Worm (Caenorhabditis elegans) whole organism, early embryonic: ENCODE measurements around the gene Y49E10.18.

Experiments used
- B0310.2 ChIP-seq: sonication (generic microtip); optimal IDR thresholded peaks from 2 replicates; lab custom pipeline; 2016; ENCODE audit warnings: mild to moderate bottlenecking, missing genetic modification characterization, missing compliant biosample characterization
- F13C5.2 ChIP-seq: sonication (generic microtip); optimal IDR thresholded peaks from 2 replicates; lab custom pipeline; 2017; ENCODE audit warnings: mild to moderate bottlenecking, missing genetic modification characterization, inconsistent platforms, missing compliant biosample characterization
- aly-1 ChIP-seq: sonication (generic microtip); optimal IDR thresholded peaks from 2 replicates; lab custom pipeline; 2016; ENCODE audit warnings: missing genetic modification characterization, missing compliant biosample characterization
- ama-1 ChIP-seq: fragments of 150-350 bp; optimal IDR thresholded peaks from 2 replicates; lab custom pipeline; 2014
- ceh-13 ChIP-seq: fragments of 200-800 bp; sonication (Bioruptor generic); optimal IDR thresholded peaks from 2 replicates; lab custom pipeline; 2018; ENCODE audit warnings: mild to moderate bottlenecking, missing genetic modification characterization, missing compliant biosample characterization
- ceh-36 ChIP-seq: sonication (generic microtip); optimal IDR thresholded peaks from 2 replicates; lab custom pipeline; 2016; ENCODE audit warnings: missing genetic modification characterization, inconsistent platforms, missing compliant biosample characterization
- ets-7 ChIP-seq: sonication (generic microtip); optimal IDR thresholded peaks from 2 replicates; lab custom pipeline; 2016; ENCODE audit warnings: missing genotype, missing genetic modification characterization, missing compliant biosample characterization
- flt-1 ChIP-seq: fragments of 200-800 bp; sonication (Bioruptor generic); IDR thresholded peaks from 2 replicates; pipeline ENCODE4 v1.3.6; 2022; ENCODE audit warnings: missing genetic modification characterization, missing compliant biosample characterization
- hmbx-1 ChIP-seq: sonication (generic microtip); optimal IDR thresholded peaks from 2 replicates; lab custom pipeline; 2016; ENCODE audit warnings: mild to moderate bottlenecking, missing genetic modification characterization, missing compliant biosample characterization
- hmg-4 ChIP-seq: fragments of 200-800 bp; sonication (Bioruptor generic); optimal IDR thresholded peaks from 2 replicates; lab custom pipeline; 2018; ENCODE audit warnings: mild to moderate bottlenecking, missing genetic modification characterization, missing compliant biosample characterization
- hnd-1 ChIP-seq: sonication (generic microtip); optimal IDR thresholded peaks from 2 replicates; lab custom pipeline; 2016; ENCODE audit warnings: missing genetic modification characterization, missing compliant biosample characterization
- pes-1 ChIP-seq: fragments of 200-800 bp; sonication (Bioruptor generic); IDR thresholded peaks from 2 replicates; pipeline ENCODE4 v1.3.6; 2022; ENCODE audit warnings: missing genetic modification reagents, missing genetic modification characterization, missing compliant biosample characterization
- scrt-1 ChIP-seq: fragments of 200-800 bp; sonication (Bioruptor generic); IDR thresholded peaks from 2 replicates; pipeline ENCODE4 v1.3.6; 2022; ENCODE audit warnings: missing genetic modification characterization, missing compliant biosample characterization
- sea-1 ChIP-seq: fragments of 200-800 bp; sonication (Bioruptor generic); conservative IDR thresholded peaks from 2 replicates; pipeline ENCODE4 v1.3.6; 2022; ENCODE audit warnings: missing genetic modification characterization, missing compliant biosample characterization
- tbx-11 ChIP-seq: fragments of 200-800 bp; sonication (Bioruptor generic); IDR thresholded peaks from 2 replicates; pipeline ENCODE4 v1.3.6; 2022; ENCODE audit warnings: missing genetic modification characterization, missing compliant biosample characterization
- tbx-37 ChIP-seq: fragments of 200-800 bp; sonication (Bioruptor generic); conservative IDR thresholded peaks from 2 replicates; pipeline ENCODE4 v1.3.6; 2022; ENCODE audit warnings: missing genetic modification reagents, missing genetic modification characterization, missing compliant biosample characterization
- tra-4 ChIP-seq: sonication (generic microtip); optimal IDR thresholded peaks from 2 replicates; lab custom pipeline; 2017; ENCODE audit warnings: missing genetic modification characterization, missing compliant biosample characterization

Y49E10.18 gene

ce11 chrIII:12445223-12445622, 683 bp downstream of the Y49E10.18 start:
- TF ChIP-seq scrt-1 (no peak), tbx-37 (GFP tag; lab: Robert Waterston, UW) (no peak), pes-1 (GFP tag; lab: Robert Waterston, UW) (no peak), hmbx-1 (no peak), F13C5.2 (tag; lab: Kevin White, UChicago) (no peak), ama-1 (lab: Kevin White, UChicago) (no peak), ceh-36 (no peak), tbx-11 (GFP tag; lab: Robert Waterston, UW) (no peak), flt-1 (GFP tag; lab: Robert Waterston, UW) (no peak), hnd-1 (tag; lab: Kevin White, UChicago) (no peak), aly-1 (no peak), ets-7 (no peak), ceh-13 (no peak), B0310.2 (tag; lab: Kevin White, UChicago) (no peak), hmg-4 (no peak), sea-1 (no peak), tra-4 (tag; lab: Kevin White, UChicago) (no peak)

ce11 chrIII:12443880-12444279, 2.0 kb downstream of the Y49E10.18 start:
- TF ChIP-seq flt-1 (GFP tag; lab: Robert Waterston, UW): no peak
- TF ChIP-seq hmg-4: no peak
- no peak for TF ChIP-seq ceh-13
- TF ChIP-seq ceh-36: no peak
- no peak for TF ChIP-seq sea-1
- TF ChIP-seq tbx-11 (GFP tag; lab: Robert Waterston, UW): no peak
- no peak for TF ChIP-seq pes-1 (GFP tag; lab: Robert Waterston, UW)
- TF ChIP-seq hmbx-1: no peak
- TF ChIP-seq ets-7: no peak

ce11 chrIII:12439056-12439455, 6.8 kb downstream of the Y49E10.18 start:
- TF ChIP-seq aly-1 (no peak), pes-1 (GFP tag; lab: Robert Waterston, UW) (no peak), flt-1 (GFP tag; lab: Robert Waterston, UW) (no peak), F13C5.2 (tag; lab: Kevin White, UChicago) (no peak), tbx-37 (GFP tag; lab: Robert Waterston, UW) (no peak), ets-7 (no peak), ceh-36 (no peak), ama-1 (lab: Kevin White, UChicago) (no peak), scrt-1 (no peak), hmbx-1 (no peak), hnd-1 (tag; lab: Kevin White, UChicago) (no peak), sea-1 (no peak), ceh-13 (no peak)

- TF ChIP-seq flt-1 (GFP tag; lab: Robert Waterston, UW) (no peak), ceh-13 (no peak), ama-1 (lab: Kevin White, UChicago) (no peak), B0310.2 (tag; lab: Kevin White, UChicago) (no peak), ets-7 (no peak), hmbx-1 (no peak), pes-1 (GFP tag; lab: Robert Waterston, UW) (no peak), hmg-4 (no peak), scrt-1 (no peak), ceh-36 (no peak), hnd-1 (tag; lab: Kevin White, UChicago) (no peak), sea-1 (no peak), aly-1 (no peak), F13C5.2 (tag; lab: Kevin White, UChicago) (no peak), tbx-11 (GFP tag; lab: Robert Waterston, UW) (no peak), tbx-37 (GFP tag; lab: Robert Waterston, UW) (no peak), tra-4 (tag; lab: Kevin White, UChicago) (no peak)
Observed at ce11 chrIII:12437020-12437419, 8.9 kb downstream of the Y49E10.18 start.

ce11 chrIII:12436215-12436614, 9.7 kb downstream of the Y49E10.18 start, which contains the start of gene fbxa-218:
Gene fbxa-218 (plus strand): TSS chrIII:12436515.
- no peak for TF ChIP-seq ets-7
- no peak for TF ChIP-seq hnd-1 (tag; lab: Kevin White, UChicago)
- TF ChIP-seq tbx-11 (GFP tag; lab: Robert Waterston, UW): no peak
- TF ChIP-seq hmbx-1: no peak
- no peak for TF ChIP-seq ama-1 (lab: Kevin White, UChicago)
- no peak for TF ChIP-seq flt-1 (GFP tag; lab: Robert Waterston, UW)
- TF ChIP-seq pes-1 (GFP tag; lab: Robert Waterston, UW): no peak
- no peak for TF ChIP-seq B0310.2 (tag; lab: Kevin White, UChicago)
- TF ChIP-seq tbx-37 (GFP tag; lab: Robert Waterston, UW): no peak
- TF ChIP-seq ceh-13: no peak
- TF ChIP-seq ceh-36: no peak
- TF ChIP-seq F13C5.2 (tag; lab: Kevin White, UChicago): no peak
- TF ChIP-seq sea-1: no peak
- no peak for TF ChIP-seq scrt-1
- no peak for TF ChIP-seq tra-4 (tag; lab: Kevin White, UChicago)
- TF ChIP-seq hmg-4: no peak
- no peak for TF ChIP-seq aly-1

- TF ChIP-seq F13C5.2 (tag; lab: Kevin White, UChicago): no peak
- TF ChIP-seq hmbx-1: no peak
- TF ChIP-seq tra-4 (tag; lab: Kevin White, UChicago): no peak
Observed at ce11 chrIII:12434104-12434503, 11.8 kb downstream of the Y49E10.18 start, which contains the start of gene Y49E10.27. Gene Y49E10.27 (plus strand): TSS chrIII:12434404.

- TF ChIP-seq sea-1: no peak
- no peak for TF ChIP-seq aly-1
- no peak for TF ChIP-seq ceh-36
- TF ChIP-seq hmg-4: no peak
- no peak for TF ChIP-seq scrt-1
- no peak for TF ChIP-seq B0310.2 (tag; lab: Kevin White, UChicago)
- TF ChIP-seq tbx-11 (GFP tag; lab: Robert Waterston, UW): no peak
- no peak for TF ChIP-seq ceh-13
- no peak for TF ChIP-seq F13C5.2 (tag; lab: Kevin White, UChicago)
- TF ChIP-seq ets-7: no peak
- no peak for TF ChIP-seq hnd-1 (tag; lab: Kevin White, UChicago)
- TF ChIP-seq tbx-37 (GFP tag; lab: Robert Waterston, UW): no peak
- no peak for TF ChIP-seq ama-1 (lab: Kevin White, UChicago)
- TF ChIP-seq hmbx-1: no peak
- no peak for TF ChIP-seq tra-4 (tag; lab: Kevin White, UChicago)
- TF ChIP-seq flt-1 (GFP tag; lab: Robert Waterston, UW): no peak
- TF ChIP-seq pes-1 (GFP tag; lab: Robert Waterston, UW): no peak
Observed at ce11 chrIII:12430209-12430608, 15.7 kb downstream of the Y49E10.18 start, which contains the start of gene Y49E10.16. Gene Y49E10.16 (plus strand): TSS chrIII:12430509.
